Worm (Caenorhabditis elegans): Measurements from ENCODE around the gene F16B4.6.

DNA sequence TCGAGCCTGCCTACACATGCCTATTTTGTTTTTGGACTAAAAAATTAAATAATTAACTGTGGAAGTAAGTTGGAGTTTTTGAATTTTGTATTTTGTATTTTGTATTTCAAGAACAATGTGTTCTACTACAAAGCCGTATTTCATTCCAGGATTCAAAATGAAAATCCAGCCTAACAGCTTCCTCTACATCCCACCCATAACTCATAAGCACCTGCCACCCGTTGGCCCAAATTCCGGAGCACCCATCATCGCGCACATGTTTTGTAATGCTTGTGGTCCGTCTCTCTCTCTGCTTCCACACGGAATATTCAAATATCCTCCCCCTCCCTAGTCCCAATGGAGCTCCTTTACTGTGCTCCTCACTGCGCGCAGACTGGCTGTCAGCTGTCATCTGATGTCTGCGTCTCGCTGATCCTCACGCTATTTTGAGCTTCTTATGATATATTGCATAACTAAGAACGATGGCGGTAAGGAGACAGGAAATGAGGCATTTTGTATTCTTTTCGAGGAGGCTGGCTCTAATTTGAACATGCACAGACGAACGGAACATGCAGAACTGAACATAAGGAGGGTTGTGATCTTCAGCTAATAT, 11.4 kb upstream of the F16B4.6 start:
- TF ChIP-seq elt-1 (tag; optimal IDR thresholded peaks at IDR 0.05) (no peak), unc-39 (tag; optimal IDR thresholded peaks at IDR 0.05) (no peak), sma-3 (GFP tag; optimal IDR thresholded peaks at IDR 0.05) (no peak), ZK546.5 (tag; optimal IDR thresholded peaks at IDR 0.05) (no peak)
